Worm (Caenorhabditis elegans) whole organism, L2 larva: Measurements from ENCODE around the gene C45B11.5.

Experiments
- C34F6.9 ChIP-seq: fragments of 150-350 bp; optimal IDR thresholded peaks from 2 replicates; lab custom pipeline; 2014; ENCODE audit warnings: missing biosample characterization, missing genetic modification characterization
- F13H6.1 ChIP-seq: sonication (generic microtip); optimal IDR thresholded peaks from 2 replicates; lab custom pipeline; 2016; ENCODE audit warnings: missing genetic modification characterization, missing compliant biosample characterization
- R02D3.7 ChIP-seq: fragments of 150-350 bp; optimal IDR thresholded peaks from 2 replicates; lab custom pipeline; 2014; ENCODE audit warnings: missing biosample characterization, missing genetic modification characterization
- Y55F3AM.14 ChIP-seq: fragments of 200-800 bp; sonication (Bioruptor generic); optimal IDR thresholded peaks from 2 replicates; lab custom pipeline; 2018; ENCODE audit warnings: mild to moderate bottlenecking, missing genetic modification characterization, missing compliant biosample characterization
- alr-1 ChIP-seq: fragments of 150-350 bp; optimal IDR thresholded peaks from 2 replicates; lab custom pipeline; 2014; ENCODE audit warnings: missing biosample characterization, missing genetic modification characterization
- aly-2 ChIP-seq: fragments of 150-350 bp; optimal IDR thresholded peaks from 2 replicates; lab custom pipeline; 2014; ENCODE audit warnings: missing biosample characterization, missing genetic modification characterization
- ama-1 ChIP-seq: fragments of 150-350 bp; optimal IDR thresholded peaks from 2 replicates; lab custom pipeline; 2018; ENCODE audit warnings: inconsistent platforms
- blmp-1 ChIP-seq: sonication (generic microtip); optimal IDR thresholded peaks from 2 replicates; lab custom pipeline; 2017; ENCODE audit warnings: missing genetic modification characterization, mild to moderate bottlenecking, missing compliant biosample characterization, antibody characterized with exemption, moderate library complexity; ENCODE audit not compliant: insufficient read depth
- crh-2 ChIP-seq: sonication (generic microtip); optimal IDR thresholded peaks from 2 replicates; lab custom pipeline; 2017; ENCODE audit warnings: missing biosample characterization, missing genetic modification characterization
- dmd-4 ChIP-seq: sonication (generic microtip); optimal IDR thresholded peaks from 2 replicates; lab custom pipeline; 2017; ENCODE audit warnings: missing biosample characterization, missing genetic modification characterization
- egl-27 ChIP-seq: sonication (generic microtip); optimal IDR thresholded peaks from 3 replicates; lab custom pipeline; 2017; ENCODE audit warnings: missing biosample characterization, missing genetic modification reagents, missing genetic modification characterization
- elt-1 ChIP-seq: fragments of 150-350 bp; optimal IDR thresholded peaks from 2 replicates; lab custom pipeline; 2014; ENCODE audit warnings: missing biosample characterization, missing genetic modification characterization
- elt-3 ChIP-seq: sonication (generic microtip); optimal IDR thresholded peaks from 2 replicates; lab custom pipeline; 2017; ENCODE audit warnings: missing biosample characterization, missing genetic modification characterization
- fos-1 ChIP-seq: fragments of 150-350 bp; optimal IDR thresholded peaks from 2 replicates; lab custom pipeline; 2014; ENCODE audit warnings: missing biosample characterization, missing genetic modification characterization
- gmeb-1 ChIP-seq: fragments of 150-350 bp; optimal IDR thresholded peaks from 2 replicates; lab custom pipeline; 2014; ENCODE audit warnings: missing biosample characterization, missing genetic modification characterization
- lin-11 ChIP-seq: fragments of 150-350 bp; sonication (generic microtip); optimal IDR thresholded peaks from 2 replicates; lab custom pipeline; 2014; ENCODE audit warnings: missing biosample characterization, missing genetic modification characterization, inconsistent platforms, mixed read lengths
- lin-13 ChIP-seq: fragments of 150-350 bp; optimal IDR thresholded peaks from 2 replicates; lab custom pipeline; 2014; ENCODE audit warnings: missing biosample characterization, missing genetic modification reagents, missing genetic modification characterization
- lsy-2 ChIP-seq, 2 experiments: fragments of 150-350 bp in 1 of 2; sonication (generic microtip) in 1 of 2; optimal IDR thresholded peaks; 2 replicates each; lab custom pipeline; 2014 to 2017; ENCODE audit warnings: missing biosample characterization in 2 of 2, missing genetic modification characterization in 2 of 2
- mab-5 ChIP-seq: fragments of 150-350 bp; optimal IDR thresholded peaks from 2 replicates; lab custom pipeline; 2014; ENCODE audit warnings: missing biosample characterization, missing genetic modification characterization
- mdl-1 ChIP-seq, 2 experiments: fragments of 150-350 bp in 1 of 2; sonication (generic microtip) in 1 of 2; optimal IDR thresholded peaks; 2 replicates each; lab custom pipeline; 2017; ENCODE audit warnings: missing biosample characterization in 2 of 2, missing genetic modification characterization in 2 of 2
- nhr-10 ChIP-seq: sonication (generic microtip); optimal IDR thresholded peaks from 2 replicates; lab custom pipeline; 2017; ENCODE audit warnings: missing biosample characterization, missing genetic modification characterization
- nhr-11 ChIP-seq: fragments of 150-350 bp; optimal IDR thresholded peaks from 2 replicates; lab custom pipeline; 2014; ENCODE audit warnings: missing biosample characterization, missing genetic modification characterization
- nhr-12 ChIP-seq: fragments of 150-350 bp; optimal IDR thresholded peaks from 2 replicates; lab custom pipeline; 2014; ENCODE audit warnings: missing biosample characterization, missing genetic modification characterization
- nhr-129 ChIP-seq: fragments of 150-350 bp; optimal IDR thresholded peaks from 2 replicates; lab custom pipeline; 2014; ENCODE audit warnings: missing biosample characterization, missing genetic modification characterization
- nhr-21 ChIP-seq: fragments of 150-350 bp; optimal IDR thresholded peaks from 2 replicates; lab custom pipeline; 2014; ENCODE audit warnings: missing biosample characterization, missing genetic modification characterization
- nhr-237 ChIP-seq: fragments of 150-350 bp; optimal IDR thresholded peaks from 2 replicates; lab custom pipeline; 2014; ENCODE audit warnings: missing biosample characterization, missing genetic modification characterization
- nhr-25 ChIP-seq: fragments of 150-350 bp; sonication (generic microtip); optimal IDR thresholded peaks from 3 replicates; lab custom pipeline; 2014; ENCODE audit warnings: missing biosample characterization, missing genetic modification characterization
- nhr-6 ChIP-seq: fragments of 150-350 bp; optimal IDR thresholded peaks from 2 replicates; lab custom pipeline; 2014; ENCODE audit warnings: missing biosample characterization, missing genetic modification characterization
- nhr-77 ChIP-seq: fragments of 150-350 bp; optimal IDR thresholded peaks from 2 replicates; lab custom pipeline; 2014; ENCODE audit warnings: missing biosample characterization, missing genetic modification characterization
- peb-1 ChIP-seq: fragments of 150-350 bp; optimal IDR thresholded peaks from 2 replicates; lab custom pipeline; 2014; ENCODE audit warnings: missing biosample characterization, missing genetic modification characterization
- sem-4 ChIP-seq: fragments of 150-350 bp; optimal IDR thresholded peaks from 2 replicates; lab custom pipeline; 2014; ENCODE audit warnings: missing biosample characterization, missing genetic modification reagents, missing genetic modification characterization
- skn-1 ChIP-seq: sonication (generic microtip); optimal IDR thresholded peaks from 2 replicates; lab custom pipeline; 2017; ENCODE audit warnings: missing biosample characterization, missing genetic modification characterization
- sma-3 ChIP-seq: sonication (generic microtip); optimal IDR thresholded peaks from 2 replicates; lab custom pipeline; 2016; ENCODE audit warnings: missing genetic modification reagents, missing genetic modification characterization, missing compliant biosample characterization
- sma-9 ChIP-seq, 2 experiments: fragments of 150-350 bp in 1 of 2; sonication (generic microtip) in 1 of 2; optimal IDR thresholded peaks; 2 replicates each; lab custom pipeline; 2014 to 2016; ENCODE audit warnings: missing genetic modification characterization in 2 of 2, mild to moderate bottlenecking in 1 of 2, missing biosample characterization in 1 of 2, missing compliant biosample characterization in 1 of 2, missing genetic modification reagents in 1 of 2, moderate library complexity in 1 of 2
- snpc-4 ChIP-seq: fragments of 150-350 bp; optimal IDR thresholded peaks from 2 replicates; lab custom pipeline; 2014; ENCODE audit warnings: missing biosample characterization, missing genetic modification characterization
- unc-39 ChIP-seq: fragments of 150-350 bp; optimal IDR thresholded peaks from 2 replicates; lab custom pipeline; 2014; ENCODE audit warnings: missing biosample characterization, missing genetic modification characterization
- unc-55 ChIP-seq: fragments of 150-350 bp; sonication (generic microtip); optimal IDR thresholded peaks from 3 replicates; lab custom pipeline; 2014; ENCODE audit warnings: missing biosample characterization, missing genetic modification reagents, missing genetic modification characterization
- unc-62 ChIP-seq: fragments of 150-350 bp; optimal IDR thresholded peaks from 2 replicates; lab custom pipeline; 2014; ENCODE audit warnings: missing biosample characterization, missing genetic modification reagents, missing genetic modification characterization
- zag-1 ChIP-seq: fragments of 150-350 bp; optimal IDR thresholded peaks from 2 replicates; lab custom pipeline; 2014; ENCODE audit warnings: missing biosample characterization, missing genetic modification characterization
- ztf-1 ChIP-seq: fragments of 200-800 bp; sonication (Bioruptor generic); conservative IDR thresholded peaks from 2 replicates; pipeline ENCODE4 v1.3.6; 2022; ENCODE audit warnings: missing genetic modification characterization, missing compliant biosample characterization
- ztf-4 ChIP-seq: fragments of 150-350 bp; optimal IDR thresholded peaks from 2 replicates; lab custom pipeline; 2014; ENCODE audit warnings: missing biosample characterization, missing genetic modification characterization

Gene C45B11.5

ce11 chrV:11030675-11031074, 10.9 kb upstream of the C45B11.5 start:
- no peak for TF ChIP-seq R02D3.7 (tag; lab: Kevin White, UChicago)
- no peak for TF ChIP-seq nhr-12 (tag; lab: Kevin White, UChicago)
- TF ChIP-seq blmp-1 (tag; lab: Kevin White, UChicago) = no peak
- TF ChIP-seq ztf-4 = no peak
- TF ChIP-seq peb-1 = no peak
- TF ChIP-seq nhr-6 (tag; lab: Kevin White, UChicago) = no peak
- TF ChIP-seq elt-3 (tag; lab: Kevin White, UChicago) = no peak
- TF ChIP-seq nhr-129 = no peak
- no peak for TF ChIP-seq gmeb-1 (tag; lab: Kevin White, UChicago)
- TF ChIP-seq nhr-21 (tag; lab: Kevin White, UChicago) = no peak
- TF ChIP-seq unc-62 (GFP tag; lab: Kevin White, UChicago) = no peak
- TF ChIP-seq zag-1 (tag; lab: Kevin White, UChicago) = no peak
- TF ChIP-seq lin-13 (GFP tag; lab: Kevin White, UChicago) = no peak
- TF ChIP-seq unc-55 (GFP tag; lab: Kevin White, UChicago) = no peak
- TF ChIP-seq nhr-25 = no peak
- no peak for TF ChIP-seq nhr-77 (tag; lab: Kevin White, UChicago)
- TF ChIP-seq egl-27 = no peak
- no peak for TF ChIP-seq nhr-237 (tag; lab: Kevin White, UChicago)
- TF ChIP-seq aly-2 (tag; lab: Kevin White, UChicago) = no peak

ce11 chrV:11033241-11033640, 8.4 kb upstream of the C45B11.5 start:
- TF ChIP-seq C34F6.9 (tag; lab: Kevin White, UChicago) = no peak
- no peak for TF ChIP-seq nhr-77 (tag; lab: Kevin White, UChicago)
- TF ChIP-seq nhr-11 = no peak
- no peak for TF ChIP-seq nhr-129
- no peak for TF ChIP-seq R02D3.7 (tag; lab: Kevin White, UChicago)
- no peak for TF ChIP-seq mdl-1 (tag; optimal IDR thresholded peaks at IDR 0.05; lab: Kevin White, UChicago)
- no peak for TF ChIP-seq F13H6.1 (tag; lab: Kevin White, UChicago)
- TF ChIP-seq sma-3 (GFP tag; lab: Kevin White, UChicago) = no peak
- no peak for TF ChIP-seq alr-1 (tag; lab: Kevin White, UChicago)
- TF ChIP-seq lin-13 (GFP tag; lab: Kevin White, UChicago) = no peak

- TF ChIP-seq sem-4 (tag; lab: Kevin White, UChicago) (peak; percentile 22), crh-2 (tag; lab: Kevin White, UChicago) (no peak), nhr-6 (tag; lab: Kevin White, UChicago) (no peak), sma-9 (GFP tag; optimal IDR thresholded peaks at IDR 0.05; lab: Kevin White, UChicago) (peak; percentile 14), sma-9 (tag; optimal IDR thresholded peaks at IDR 0.05; lab: Kevin White, UChicago) (no peak), sma-3 (GFP tag; lab: Kevin White, UChicago) (no peak), egl-27 (no peak), lsy-2 (tag; optimal IDR thresholded peaks at IDR 0.05; lab: Kevin White, UChicago) (no peak), nhr-129 (peak; percentile 59), C34F6.9 (tag; lab: Kevin White, UChicago) (peak; percentile 16), lin-11 (tag; lab: Kevin White, UChicago) (no peak), ztf-4 (no peak), F13H6.1 (tag; lab: Kevin White, UChicago) (peak; percentile 41), aly-2 (tag; lab: Kevin White, UChicago) (no peak), snpc-4 (tag; lab: Kevin White, UChicago) (no peak), blmp-1 (tag; lab: Kevin White, UChicago) (no peak), elt-3 (tag; lab: Kevin White, UChicago) (no peak), unc-39 (no peak), mab-5 (tag; lab: Kevin White, UChicago) (no peak), ztf-1 (GFP tag; lab: Robert Waterston, UW) (no peak), skn-1 (tag; lab: Kevin White, UChicago) (no peak), dmd-4 (tag; lab: Kevin White, UChicago) (no peak)
These were observed 6.9 kb upstream of the C45B11.5 start, which contains the start of gene pptr-2 for ce11 chrV:11034748-11035147. Gene pptr-2, minus strand, starts transcription at chrV:11034931.

ce11 chrV:11039379-11039954, 2.1 kb upstream of the C45B11.5 start, which contains the start of gene pak-2:
Gene pak-2, minus strand, starts transcription at chrV:11039429.
- TF ChIP-seq unc-55 (GFP tag; lab: Kevin White, UChicago) = peak; percentile 95
- TF ChIP-seq nhr-129 = peak; percentile 90
- peak; percentile 93 for TF ChIP-seq C34F6.9 (tag; lab: Kevin White, UChicago)
- peak; percentile 76 for TF ChIP-seq nhr-25
- TF ChIP-seq sem-4 (tag; lab: Kevin White, UChicago) = peak; percentile 45
- peak; percentile 12 for TF ChIP-seq zag-1 (tag; lab: Kevin White, UChicago)
- peak; percentile 76 for TF ChIP-seq fos-1 (tag; lab: Kevin White, UChicago)
- peak; percentile 93 for TF ChIP-seq sma-3 (GFP tag; lab: Kevin White, UChicago)
- TF ChIP-seq nhr-6 (tag; lab: Kevin White, UChicago) = peak; percentile 75
- peak; percentile 62 for TF ChIP-seq sma-9 (GFP tag; optimal IDR thresholded peaks at IDR 0.05; lab: Kevin White, UChicago)
- TF ChIP-seq sma-9 (tag; optimal IDR thresholded peaks at IDR 0.05; lab: Kevin White, UChicago) = no peak
- peak; percentile 39 for TF ChIP-seq blmp-1 (tag; lab: Kevin White, UChicago)
- TF ChIP-seq nhr-11 = no peak
- peak; percentile 81 for TF ChIP-seq F13H6.1 (tag; lab: Kevin White, UChicago)
- no peak for TF ChIP-seq peb-1
- TF ChIP-seq gmeb-1 (tag; lab: Kevin White, UChicago) = peak; percentile 69
- TF ChIP-seq lin-13 (GFP tag; lab: Kevin White, UChicago) = peak; percentile 84
- no peak for TF ChIP-seq mab-5 (tag; lab: Kevin White, UChicago)
- TF ChIP-seq Y55F3AM.14 (GFP tag; lab: Kevin White, UChicago) = peak; percentile 37
- TF ChIP-seq nhr-10 (tag; lab: Kevin White, UChicago) = no peak
- TF ChIP-seq ama-1 (lab: Kevin White, UChicago) = no peak
- TF ChIP-seq elt-3 (tag; lab: Kevin White, UChicago) = no peak
- TF ChIP-seq elt-1 (tag; lab: Kevin White, UChicago) = no peak
- TF ChIP-seq crh-2 (tag; lab: Kevin White, UChicago) = peak; percentile 74
- TF ChIP-seq lsy-2 (tag; optimal IDR thresholded peaks at IDR 0.05; lab: Kevin White, UChicago) = peak; percentile 38 to 85
- no peak for TF ChIP-seq R02D3.7 (tag; lab: Kevin White, UChicago)
- peak; percentile 55 for TF ChIP-seq egl-27
- peak; percentile 39 for TF ChIP-seq nhr-21 (tag; lab: Kevin White, UChicago)
- TF ChIP-seq, all 48 proteins: peak for 19
